Fruit fly (Drosophila melanogaster) whole organism, embryonic: Measurements from ENCODE around the gene Ccn.

Source experiments
- Ada2b ChIP-seq: fragments of 200-800 bp; sonication (Bioruptor generic); IDR thresholded peaks from 2 replicates; pipeline ENCODE4 v1.3.6; 2022; ENCODE audit warnings: missing biosample characterization, missing genetic modification characterization
- Bgb ChIP-seq: fragments of 200-800 bp; sonication (Bioruptor generic); IDR thresholded peaks from 2 replicates; pipeline ENCODE4 v1.3.6; 2022; ENCODE audit warnings: missing biosample characterization, missing genetic modification characterization; ENCODE audit not compliant: partially characterized antibody
- BtbVII ChIP-seq: fragments of 200-800 bp; sonication (Bioruptor generic); optimal IDR thresholded peaks from 3 replicates; lab custom pipeline; 2017; ENCODE audit warnings: missing biosample characterization, mild to moderate bottlenecking, missing genetic modification characterization
- CG1024 ChIP-seq: fragments of 200-800 bp; sonication (Bioruptor generic); IDR thresholded peaks from 2 replicates; pipeline ENCODE4 v1.3.6; 2022; ENCODE audit warnings: missing biosample characterization, missing genetic modification characterization
- CG11695 ChIP-seq: fragments of 200-800 bp; sonication (Bioruptor generic); IDR thresholded peaks from 3 replicates; pipeline ENCODE4 v1.3.6; 2022; ENCODE audit warnings: missing biosample characterization, missing genetic modification characterization
- CG12155 ChIP-seq: fragments of 200-800 bp; sonication (Bioruptor generic); optimal IDR thresholded peaks from 3 replicates; lab custom pipeline; 2016; ENCODE audit warnings: missing biosample characterization, missing genetic modification characterization
- CG13287 ChIP-seq: fragments of 200-800 bp; sonication (Bioruptor generic); IDR thresholded peaks from 2 replicates; pipeline ENCODE4 v1.3.6; 2022; ENCODE audit warnings: missing biosample characterization, missing genetic modification characterization; ENCODE audit not compliant: partially characterized antibody
- CG13424 ChIP-seq: fragments of 200-800 bp; sonication (Bioruptor generic); optimal IDR thresholded peaks from 2 replicates; lab custom pipeline; 2019; ENCODE audit warnings: missing biosample characterization, mild to moderate bottlenecking, missing genetic modification characterization, moderate library complexity
- CG13624 ChIP-seq: fragments of 200-800 bp; sonication (Bioruptor generic); optimal IDR thresholded peaks from 2 replicates; lab custom pipeline; 2016; ENCODE audit warnings: missing biosample characterization, missing genetic modification characterization
- CG13894 ChIP-seq: fragments of 200-800 bp; sonication (Bioruptor generic); optimal IDR thresholded peaks from 3 replicates; lab custom pipeline; 2018; ENCODE audit warnings: missing biosample characterization, mild to moderate bottlenecking, missing genetic modification characterization, moderate library complexity
- CG14441 ChIP-seq: fragments of 200-800 bp; sonication (Bioruptor generic); IDR thresholded peaks from 2 replicates; pipeline ENCODE4 v1.3.6; 2022; ENCODE audit warnings: missing biosample characterization, missing genetic modification characterization
- CG1603 ChIP-seq: fragments of 200-800 bp; sonication (Bioruptor generic); optimal IDR thresholded peaks from 2 replicates; lab custom pipeline; 2019; ENCODE audit warnings: missing biosample characterization, mild to moderate bottlenecking, missing genetic modification characterization, moderate library complexity
- CG17385 ChIP-seq: fragments of 200-800 bp; sonication (Bioruptor generic); optimal IDR thresholded peaks from 3 replicates; lab custom pipeline; 2018; ENCODE audit warnings: missing biosample characterization, mild to moderate bottlenecking, missing genetic modification characterization
- CG17612 ChIP-seq: fragments of 200-800 bp; sonication (Bioruptor generic); IDR thresholded peaks from 2 replicates; pipeline ENCODE4 v1.3.6; 2022; ENCODE audit warnings: missing biosample characterization, missing genetic modification characterization
- CG17912 ChIP-seq: fragments of 200-800 bp; sonication (Bioruptor generic); optimal IDR thresholded peaks from 2 replicates; lab custom pipeline; 2018; ENCODE audit warnings: missing biosample characterization, mild to moderate bottlenecking, missing genetic modification characterization
- CG18011 ChIP-seq: fragments of 200-800 bp; sonication (Bioruptor generic); optimal IDR thresholded peaks from 2 replicates; lab custom pipeline; 2017; ENCODE audit warnings: missing biosample characterization, missing genetic modification characterization, mild to moderate bottlenecking, moderate library complexity, missing genotype
- CG6175 ChIP-seq: fragments of 200-800 bp; sonication (Bioruptor generic); IDR thresholded peaks from 3 replicates; pipeline ENCODE4 v1.3.6; 2022; ENCODE audit warnings: missing biosample characterization, missing genetic modification characterization
- CG7372 ChIP-seq: fragments of 200-800 bp; sonication (Bioruptor generic); IDR thresholded peaks from 2 replicates; pipeline ENCODE4 v1.3.6; 2022; ENCODE audit warnings: missing biosample characterization, missing genetic modification characterization
- CG7987 ChIP-seq: fragments of 200-800 bp; sonication (Bioruptor generic); optimal IDR thresholded peaks from 2 replicates; lab custom pipeline; 2018; ENCODE audit warnings: missing biosample characterization, mild to moderate bottlenecking, missing genetic modification characterization, moderate library complexity
- Dek ChIP-seq: fragments of 200-800 bp; sonication (Bioruptor generic); optimal IDR thresholded peaks from 3 replicates; lab custom pipeline; 2019; ENCODE audit warnings: missing biosample characterization, mild to moderate bottlenecking, missing genetic modification characterization, moderate library complexity
- Dll ChIP-seq: fragments of 200-800 bp; sonication (Bioruptor generic); IDR thresholded peaks from 4 replicates; pipeline ENCODE4 v1.3.6; 2022; ENCODE audit warnings: missing biosample characterization, missing genetic modification characterization; ENCODE audit not compliant: partially characterized antibody
- Eip74EF ChIP-seq, 2 experiments: fragments of 200-800 bp in 1 of 2; fragments of >200 bp in 1 of 2; sonication (Bioruptor generic) in 1 of 2; optimal IDR thresholded peaks; 2 replicates each; lab custom pipeline; 2017 to 2019; ENCODE audit warnings: missing biosample characterization in 2 of 2, missing genetic modification characterization in 2 of 2, mild to moderate bottlenecking in 1 of 2, moderate library complexity in 1 of 2
- HmgD ChIP-seq: fragments of 200-800 bp; sonication (Bioruptor generic); optimal IDR thresholded peaks from 3 replicates; lab custom pipeline; 2016; ENCODE audit warnings: missing biosample characterization, missing genetic modification characterization
- MTF-1 ChIP-seq: fragments of 200-800 bp; sonication (Bioruptor generic); optimal IDR thresholded peaks from 2 replicates; lab custom pipeline; 2018; ENCODE audit warnings: missing biosample characterization, mild to moderate bottlenecking, missing genetic modification characterization, borderline replicate concordance
- Mrtf ChIP-seq: fragments of 200-800 bp; sonication (Bioruptor generic); IDR thresholded peaks from 3 replicates; pipeline ENCODE4 v1.3.6; 2022; ENCODE audit warnings: missing biosample characterization, missing genetic modification characterization
- Sin3A ChIP-seq: fragments of >200 bp; optimal IDR thresholded peaks from 2 replicates; lab custom pipeline; 2018
- Spps ChIP-seq: fragments of 200-800 bp; sonication (Bioruptor generic); optimal IDR thresholded peaks from 2 replicates; lab custom pipeline; 2018; ENCODE audit warnings: missing biosample characterization, mild to moderate bottlenecking, missing genetic modification characterization
- Taf1 ChIP-seq: fragments of 200-800 bp; sonication (Bioruptor generic); IDR thresholded peaks from 2 replicates; pipeline ENCODE4 v1.3.6; 2022; ENCODE audit warnings: missing biosample characterization, missing genetic modification characterization
- Xrp1 ChIP-seq: fragments of 200-800 bp; sonication (Bioruptor generic); IDR thresholded peaks from 2 replicates; pipeline ENCODE4 v1.3.6; 2022; ENCODE audit warnings: missing biosample characterization, missing genetic modification characterization
- bigmax ChIP-seq: fragments of 200-800 bp; sonication (Bioruptor generic); optimal IDR thresholded peaks from 2 replicates; lab custom pipeline; 2018; ENCODE audit warnings: missing biosample characterization, mild to moderate bottlenecking, missing genetic modification characterization
- da ChIP-seq: fragments of 200-800 bp; sonication (Bioruptor generic); optimal IDR thresholded peaks from 2 replicates; lab custom pipeline; 2016; ENCODE audit warnings: missing biosample characterization, missing genetic modification characterization
- dimm ChIP-seq: fragments of 200-800 bp; sonication (Bioruptor generic); IDR thresholded peaks from 2 replicates; pipeline ENCODE4 v1.3.6; 2022; ENCODE audit warnings: missing biosample characterization, missing genetic modification characterization
- dmrt11E ChIP-seq: fragments of 200-800 bp; sonication (Bioruptor generic); optimal IDR thresholded peaks from 3 replicates; lab custom pipeline; 2018; ENCODE audit warnings: missing biosample characterization, mild to moderate bottlenecking, missing genetic modification characterization, moderate library complexity
- fru ChIP-seq: fragments of >200 bp; optimal IDR thresholded peaks from 2 replicates; lab custom pipeline; 2017
- gem ChIP-seq: fragments of 200-800 bp; sonication (Bioruptor generic); optimal IDR thresholded peaks from 2 replicates; lab custom pipeline; 2019; ENCODE audit warnings: missing biosample characterization, mild to moderate bottlenecking, missing genetic modification characterization, moderate library complexity
- jigr1 ChIP-seq: fragments of 200-800 bp; sonication (Bioruptor generic); IDR thresholded peaks from 3 replicates; pipeline ENCODE4 v1.3.6; 2022; ENCODE audit warnings: missing biosample characterization, missing genetic modification characterization
- lbe ChIP-seq: fragments of 200-800 bp; sonication (Bioruptor generic); optimal IDR thresholded peaks from 2 replicates; lab custom pipeline; 2016; ENCODE audit warnings: missing biosample characterization, mild to moderate bottlenecking, missing genetic modification characterization
- nerfin-1 ChIP-seq: fragments of 200-800 bp; sonication (Bioruptor generic); optimal IDR thresholded peaks from 3 replicates; lab custom pipeline; 2019; ENCODE audit warnings: missing biosample characterization, mild to moderate bottlenecking, missing genetic modification characterization, moderate library complexity
- pfk ChIP-seq: fragments of 200-800 bp; sonication (Bioruptor generic); optimal IDR thresholded peaks from 2 replicates; lab custom pipeline; 2018; ENCODE audit warnings: missing biosample characterization, mild to moderate bottlenecking, missing genetic modification characterization, moderate library complexity
- prd ChIP-seq, 3 experiments: fragments of >200 bp in 2 of 3; fragments of 200-800 bp in 1 of 3; sonication (Bioruptor generic) in 1 of 3; optimal IDR thresholded peaks in 2 of 3; IDR thresholded peaks in 1 of 3; 2 replicates in 2 of 3; 3 replicates in 1 of 3; pipeline versions ENCODE4 v1.3.6 to Lab custom; 2017 to 2022; ENCODE audit warnings: missing biosample characterization in 1 of 3, missing genetic modification characterization in 1 of 3
- repo ChIP-seq: fragments of 200-800 bp; sonication (Bioruptor generic); optimal IDR thresholded peaks from 2 replicates; lab custom pipeline; 2016; ENCODE audit warnings: missing biosample characterization, missing genetic modification characterization
- schlank ChIP-seq: fragments of 200-800 bp; sonication (Bioruptor generic); optimal IDR thresholded peaks from 2 replicates; lab custom pipeline; 2018; ENCODE audit warnings: missing biosample characterization, mild to moderate bottlenecking, missing genetic modification characterization
- seq ChIP-seq: fragments of 200-800 bp; sonication (Bioruptor generic); IDR thresholded peaks from 2 replicates; pipeline ENCODE4 v1.3.6; 2022; ENCODE audit warnings: missing biosample characterization, missing genetic modification characterization
- sna ChIP-seq: fragments of 200-800 bp; sonication (Bioruptor generic); IDR thresholded peaks from 2 replicates; pipeline ENCODE4 v1.3.6; 2022; ENCODE audit warnings: missing biosample characterization, missing genetic modification characterization; ENCODE audit not compliant: partially characterized antibody
- sqz ChIP-seq: fragments of 200-800 bp; sonication (Bioruptor generic); optimal IDR thresholded peaks from 3 replicates; lab custom pipeline; 2018; ENCODE audit warnings: missing biosample characterization, mild to moderate bottlenecking, missing genetic modification characterization
- sr ChIP-seq: fragments of 200-800 bp; sonication (Bioruptor generic); IDR thresholded peaks from 3 replicates; pipeline ENCODE4 v1.3.6; 2022; ENCODE audit warnings: missing biosample characterization, missing genetic modification characterization
- ssp ChIP-seq: fragments of 200-800 bp; sonication (Bioruptor generic); IDR thresholded peaks from 2 replicates; pipeline ENCODE4 v1.3.6; 2022; ENCODE audit warnings: missing biosample characterization, missing genetic modification characterization
- trem ChIP-seq: fragments of 200-800 bp; optimal IDR thresholded peaks from 3 replicates; lab custom pipeline; 2019; ENCODE audit warnings: missing biosample characterization, mild to moderate bottlenecking, missing genetic modification characterization, moderate library complexity

Ccn gene

DNA sequence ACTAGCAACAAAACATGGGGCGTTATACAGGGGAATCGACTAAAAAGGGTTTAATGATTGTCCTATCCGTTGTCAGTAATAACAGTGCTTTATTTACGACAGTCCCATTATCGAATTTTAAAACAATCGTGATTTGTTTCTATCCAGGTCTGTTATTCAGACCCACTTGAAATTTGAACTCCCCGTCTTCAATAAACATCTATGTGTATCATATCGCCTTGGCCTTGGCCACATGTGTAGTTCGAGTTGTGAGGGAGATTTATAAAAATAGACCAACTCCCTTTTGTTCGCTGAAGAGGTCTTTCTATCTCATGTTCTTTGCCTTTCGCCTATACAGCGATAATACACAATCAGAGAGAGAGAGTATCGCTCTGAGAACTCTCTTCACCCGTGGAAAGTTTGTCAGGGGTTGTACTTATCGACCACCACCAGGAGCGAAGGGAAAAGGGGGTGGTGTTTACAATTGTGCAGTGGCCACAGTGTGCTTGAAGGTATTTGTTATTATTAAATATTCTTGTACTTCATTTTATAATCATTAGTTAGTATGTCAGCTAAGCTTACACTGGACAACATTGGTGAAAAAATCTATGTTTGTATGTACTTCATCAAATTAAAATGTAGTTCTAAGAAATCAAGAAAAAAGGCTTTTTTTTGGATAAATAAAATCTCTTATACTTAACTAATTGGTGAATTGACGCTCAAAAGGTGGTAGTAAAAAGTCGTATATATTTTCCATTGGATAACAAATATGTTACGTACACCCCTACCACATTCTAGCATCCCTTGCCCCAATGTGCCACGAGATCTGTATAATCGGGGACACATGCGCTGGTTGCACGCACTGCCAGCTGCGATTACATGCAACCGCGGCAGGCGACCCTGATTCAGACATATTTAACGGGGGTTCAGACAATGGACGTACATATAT is 67.6 kb downstream of the Ccn start (continued):
- TF ChIP-seq Dek (no peak), CG7987 (GFP tag; lab: Kevin White, UChicago) (no peak), CG17385 (GFP tag; lab: Kevin White, UChicago) (peak; percentile 70), CG7372 (0 out of 2 replicates have a peak, but pooled peaks have one; percentile 19), Sin3A (no peak), CG14441 (GFP tag; lab: Robert Waterston, UW) (peak; percentile 42; the same call in 1 of the 2 replicates), CG13287 (GFP tag; lab: Robert Waterston, UW) (no peak), CG13624 (GFP tag; lab: Kevin White, UChicago) (no peak), CG1024 (GFP tag; lab: Robert Waterston, UW) (peak; percentile 45; the same call in 1 of the 2 replicates), sr (GFP tag; lab: Robert Waterston, UW) (no peak), lbe (GFP tag; lab: Kevin White, UChicago) (no peak), ssp (GFP tag; lab: Robert Waterston, UW) (peak; percentile 38; the same call in 1 of the 2 replicates), BtbVII (GFP tag; lab: Kevin White, UChicago) (peak; percentile 67), CG13894 (tag; lab: Kevin White, UChicago) (no peak), gem (tag; lab: Kevin White, UChicago) (peak; percentile 92), CG12155 (GFP tag; lab: Kevin White, UChicago) (peak; percentile 31), CG6175 (no peak), jigr1 (peak; percentile 35; the same call in 1 of the 3 replicates), Taf1 (GFP tag; lab: Robert Waterston, UW) (no peak), Dll (GFP tag; lab: Robert Waterston, UW) (no peak), CG17612 (no peak), bigmax (no peak), Spps (tag; lab: Kevin White, UChicago) (peak; percentile 88), Mrtf (GFP tag; lab: Robert Waterston, UW) (no peak; the same call in 2 of the 3 replicates), Ada2b (GFP tag; lab: Robert Waterston, UW) (peak; percentile 37; the same call in 1 of the 2 replicates), MTF-1 (no peak), da (GFP tag; lab: Kevin White, UChicago) (peak; percentile 56), CG1603 (tag; lab: Kevin White, UChicago) (peak; percentile 46), Bgb (GFP tag; lab: Robert Waterston, UW) (no peak), fru (lab: Kevin White, UChicago) (no peak), prd (optimal IDR thresholded peaks at IDR 0.05; lab: Kevin White, UChicago) (no peak), prd (GFP tag; IDR thresholded peaks at IDR 0.05; lab: Robert Waterston, UW) (peak; percentile 75), sna (GFP tag; lab: Robert Waterston, UW) (no peak), dmrt11E (tag; lab: Kevin White, UChicago) (peak; percentile 95), nerfin-1 (tag; lab: Kevin White, UChicago) (peak; percentile 85), dimm (no peak), pfk (GFP tag; lab: Kevin White, UChicago) (no peak), CG13424 (peak; percentile 78), CG11695 (GFP tag; lab: Robert Waterston, UW) (peak; percentile 59; the same call in 2 of the 3 replicates), Eip74EF (GFP tag; optimal IDR thresholded peaks at IDR 0.05; lab: Kevin White, UChicago) (peak in 1 of 2 experiments; percentile 72), CG17912 (GFP tag; lab: Kevin White, UChicago) (no peak), trem (tag; lab: Kevin White, UChicago) (peak; percentile 82), CG18011 (GFP tag; lab: Kevin White, UChicago) (no peak), sqz (GFP tag; lab: Kevin White, UChicago) (peak; percentile 70), HmgD (no peak), schlank (tag; lab: Kevin White, UChicago) (no peak), repo (peak; percentile 39), seq (GFP tag; lab: Robert Waterston, UW) (peak; percentile 54), Xrp1 (peak; percentile 85)
